Worm (Caenorhabditis elegans): ENCODE measurements around the gene R01H10.4.

DNA sequence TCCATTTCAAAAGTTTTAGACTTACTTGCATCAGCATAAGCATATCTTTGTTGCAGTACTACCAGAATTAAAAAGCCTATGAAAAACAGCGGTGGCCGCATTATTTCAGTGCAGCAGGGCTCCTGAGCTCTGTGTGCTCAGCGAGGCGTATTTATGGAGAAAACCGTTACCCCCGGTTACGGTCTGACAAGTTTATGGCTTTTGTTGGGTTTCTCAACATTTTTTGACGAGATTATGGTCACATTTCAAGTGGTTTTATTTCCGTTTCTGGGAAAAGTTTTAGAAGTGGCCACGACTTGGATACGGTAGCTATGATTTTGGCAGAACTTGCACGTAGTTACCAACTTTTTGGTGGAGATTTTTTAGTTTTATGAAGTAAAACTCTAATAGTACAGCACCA is 20.6 kb upstream of the R01H10.4 start, which contains the start of gene paml-1:
- TF ChIP-seq elt-3 (tag; optimal IDR thresholded peaks at IDR 0.05) (no peak), lin-11 (tag; optimal IDR thresholded peaks at IDR 0.05) (no peak), nhr-129 (tag; optimal IDR thresholded peaks at IDR 0.05) (no peak), nhr-11 (tag; optimal IDR thresholded peaks at IDR 0.05) (no peak), nhr-10 (tag; optimal IDR thresholded peaks at IDR 0.05) (no peak), lin-39 (tag; optimal IDR thresholded peaks at IDR 0.05) (no peak), egl-27 (tag; optimal IDR thresholded peaks at IDR 0.05) (no peak)
